Fruit fly (Drosophila melanogaster) whole organism: Measurements from ENCODE around the gene pbl.

ENCODE experiments used
- CG8478 ChIP-seq: fragments of >200 bp; optimal IDR thresholded peaks from 2 replicates; lab custom pipeline; 2018; ENCODE audit warnings: inconsistent platforms
- Dll ChIP-seq: fragments of >200 bp; optimal IDR thresholded peaks from 2 replicates; lab custom pipeline; 2017
- pan ChIP-seq: fragments of >200 bp; optimal IDR thresholded peaks from 2 replicates; lab custom pipeline; 2017
- psq ChIP-seq: fragments of >200 bp; optimal IDR thresholded peaks from 2 replicates; lab custom pipeline; 2017
- usp ChIP-seq: fragments of >200 bp; optimal IDR thresholded peaks from 2 replicates; lab custom pipeline; 2017; ENCODE audit warnings: missing biosample characterization, missing genetic modification characterization, mixed read lengths

- TF ChIP-seq Dll (lab: Kevin White, UChicago) (no peak), psq (lab: Kevin White, UChicago) (no peak), CG8478 (lab: Kevin White, UChicago) (no peak), pan (lab: Kevin White, UChicago) (no peak), usp (no peak)
Measured at dm6 chr3L:7934200-7934599, 22.4 kb upstream of the pbl start.
